Fruit fly (Drosophila melanogaster) whole organism, prepupa: ENCODE results near the gene CG31740.

Source experiments
- CG10631 ChIP-seq: fragments of 200-800 bp; sonication (Bioruptor generic); optimal IDR thresholded peaks from 2 replicates; lab custom pipeline; 2016; ENCODE audit warnings: missing biosample characterization, missing genetic modification characterization
- CG15336 ChIP-seq: fragments of 200-800 bp; sonication (Bioruptor generic); IDR thresholded peaks from 2 replicates; pipeline ENCODE4 v1.3.6; 2022; ENCODE audit warnings: missing biosample characterization, missing genetic modification characterization
- CG4318 ChIP-seq: fragments of 200-800 bp; sonication (Bioruptor generic); optimal IDR thresholded peaks from 3 replicates; lab custom pipeline; 2017; ENCODE audit warnings: missing biosample characterization, mild to moderate bottlenecking, missing genetic modification characterization
- CG6854 ChIP-seq: fragments of 200-800 bp; sonication (Bioruptor generic); optimal IDR thresholded peaks from 2 replicates; lab custom pipeline; 2017; ENCODE audit warnings: missing biosample characterization, mild to moderate bottlenecking, missing genetic modification characterization
- Gug ChIP-seq: fragments of 200-800 bp; sonication (Bioruptor generic); IDR thresholded peaks from 2 replicates; pipeline ENCODE4 v1.3.6; 2022; ENCODE audit warnings: missing biosample characterization, missing genetic modification characterization
- Hr4 ChIP-seq: fragments of 200-800 bp; sonication (Bioruptor generic); optimal IDR thresholded peaks from 3 replicates; lab custom pipeline; 2016; ENCODE audit warnings: missing biosample characterization, missing genetic modification characterization
- Met ChIP-seq: fragments of 200-800 bp; sonication (Bioruptor generic); optimal IDR thresholded peaks from 3 replicates; lab custom pipeline; 2016; ENCODE audit warnings: missing biosample characterization, missing genetic modification characterization
- Sox102F ChIP-seq: fragments of 200-800 bp; sonication (Bioruptor generic); optimal IDR thresholded peaks from 2 replicates; lab custom pipeline; 2016; ENCODE audit warnings: missing biosample characterization, mild to moderate bottlenecking, missing genetic modification characterization
- eg ChIP-seq: fragments of 200-800 bp; sonication (Bioruptor generic); IDR thresholded peaks from 3 replicates; pipeline ENCODE4 v1.3.6; 2022; ENCODE audit warnings: missing biosample characterization, missing genetic modification characterization
- esn ChIP-seq: fragments of 200-800 bp; sonication (Bioruptor generic); optimal IDR thresholded peaks from 2 replicates; lab custom pipeline; 2016; ENCODE audit warnings: missing biosample characterization, mild to moderate bottlenecking, missing genetic modification characterization, moderate library complexity
- fd59A ChIP-seq: fragments of 200-800 bp; sonication (Bioruptor generic); optimal IDR thresholded peaks from 2 replicates; lab custom pipeline; 2017; ENCODE audit warnings: missing biosample characterization, mild to moderate bottlenecking, missing genetic modification characterization, missing genetic modification reagents
- lz ChIP-seq: fragments of 200-800 bp; sonication (Bioruptor generic); optimal IDR thresholded peaks from 3 replicates; lab custom pipeline; 2016; ENCODE audit warnings: missing biosample characterization, missing genetic modification characterization

DNA sequence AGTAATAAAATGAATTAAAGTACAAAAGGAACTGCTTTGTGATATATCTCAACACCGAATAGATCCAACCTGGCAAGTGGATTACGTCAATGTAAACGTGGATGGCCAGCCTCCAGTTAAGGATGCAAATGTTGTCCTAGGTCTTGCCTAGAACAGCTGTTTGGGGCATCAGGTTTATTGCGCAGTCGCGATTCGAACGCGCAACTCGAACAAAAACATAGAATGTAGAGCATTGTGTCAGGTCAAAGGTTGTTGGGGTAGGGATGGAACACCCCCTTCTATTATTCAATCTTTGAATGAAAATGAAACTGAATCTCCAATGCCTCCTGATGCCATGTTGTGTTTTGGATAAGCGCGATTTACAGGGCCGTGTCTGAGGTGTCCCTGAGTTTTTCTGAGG is 919 bp downstream of the CG31740 start:
- TF ChIP-seq Sox102F (no peak), eg (GFP tag; lab: Robert Waterston, UW) (no peak), CG10631 (no peak), Hr4 (GFP tag; lab: Kevin White, UChicago) (no peak), CG15336 (GFP tag; lab: Robert Waterston, UW) (no peak), CG6854 (GFP tag; lab: Kevin White, UChicago) (no peak), fd59A (GFP tag; lab: Kevin White, UChicago) (no peak), esn (GFP tag; lab: Kevin White, UChicago) (no peak), Gug (GFP tag; lab: Robert Waterston, UW) (no peak), CG4318 (GFP tag; lab: Kevin White, UChicago) (no peak), Met (GFP tag; lab: Kevin White, UChicago) (no peak), lz (GFP tag; lab: Kevin White, UChicago) (no peak)
